Fruit fly (Drosophila melanogaster) whole organism, larva: ENCODE measurements around the gene CG7406.

Source experiments
- noc ChIP-seq: fragments of 200-800 bp; sonication (Bioruptor generic); optimal IDR thresholded peaks from 3 replicates; lab custom pipeline; 2019; ENCODE audit warnings: missing biosample characterization, mild to moderate bottlenecking, missing genetic modification characterization, moderate library complexity

CG7406 gene

DNA sequence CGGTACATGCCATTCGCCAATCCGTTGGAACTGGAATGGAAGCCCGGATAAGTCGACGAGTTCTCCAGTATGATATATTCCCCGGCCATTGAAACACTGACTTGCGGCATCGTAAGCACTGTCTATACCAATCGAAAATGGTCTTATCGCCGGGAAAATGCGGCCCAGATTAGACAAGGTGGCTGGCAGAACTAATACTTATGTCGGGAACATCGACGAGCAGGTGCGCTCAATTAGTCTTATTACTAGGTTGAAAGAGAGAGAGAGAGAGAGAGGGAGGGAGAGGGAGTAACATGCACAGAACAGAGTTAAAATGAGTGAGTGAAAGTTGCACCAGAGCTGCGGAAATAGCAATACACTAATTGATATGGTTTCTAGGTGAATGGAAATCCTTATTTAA is 49.7 kb downstream of the CG7406 start, which contains the start of gene tgy:
tgy (minus strand) TSS at position 101 of the 400 bp plus-strand sequence.
- TF ChIP-seq noc: no peak
